Fruit fly (Drosophila melanogaster) whole organism, adult: ENCODE measurements around the gene CG5866.

Experiments used
- CG11617 ChIP-seq: fragments of 200-800 bp; sonication (Bioruptor generic); optimal IDR thresholded peaks from 2 replicates; lab custom pipeline; 2017; ENCODE audit warnings: mild to moderate bottlenecking, missing biosample characterization, missing genetic modification reagents, missing genetic modification characterization
- CG14711 ChIP-seq: fragments of 200-800 bp; sonication (Bioruptor generic); optimal IDR thresholded peaks from 2 replicates; lab custom pipeline; 2018; ENCODE audit warnings: missing biosample characterization, mild to moderate bottlenecking, missing genetic modification characterization, moderate library complexity

dm6 chr3R:17407576-17407975, 8.0 kb upstream of the CG5866 start, which contains the start of gene CG17283:
- no peak for TF ChIP-seq CG14711 (tag; lab: Kevin White, UChicago)
- TF ChIP-seq CG11617: no peak
